Worm (Caenorhabditis elegans) whole organism, L4/young adult: ENCODE data around the gene bath-29.

Experiments used
- W03F9.2 ChIP-seq: fragments of 150-350 bp; optimal IDR thresholded peaks from 2 replicates; lab custom pipeline; 2014; ENCODE audit warnings: missing biosample characterization, missing genetic modification characterization
- dao-5 ChIP-seq: sonication (generic microtip); optimal IDR thresholded peaks from 2 replicates; lab custom pipeline; 2016; ENCODE audit warnings: missing genotype, missing genetic modification characterization, moderate library complexity, missing compliant biosample characterization
- him-1 ChIP-seq: sonication (generic microtip); optimal IDR thresholded peaks from 2 replicates; lab custom pipeline; 2016; ENCODE audit warnings: missing genotype, missing genetic modification reagents, missing genetic modification characterization, missing compliant biosample characterization

Gene bath-29

ce11 chrII:3340818-3341217 is 7.5 kb upstream of the bath-29 start:
- no peak for TF ChIP-seq W03F9.2
- no peak for TF ChIP-seq dao-5 (tag; lab: Kevin White, UChicago)

DNA sequence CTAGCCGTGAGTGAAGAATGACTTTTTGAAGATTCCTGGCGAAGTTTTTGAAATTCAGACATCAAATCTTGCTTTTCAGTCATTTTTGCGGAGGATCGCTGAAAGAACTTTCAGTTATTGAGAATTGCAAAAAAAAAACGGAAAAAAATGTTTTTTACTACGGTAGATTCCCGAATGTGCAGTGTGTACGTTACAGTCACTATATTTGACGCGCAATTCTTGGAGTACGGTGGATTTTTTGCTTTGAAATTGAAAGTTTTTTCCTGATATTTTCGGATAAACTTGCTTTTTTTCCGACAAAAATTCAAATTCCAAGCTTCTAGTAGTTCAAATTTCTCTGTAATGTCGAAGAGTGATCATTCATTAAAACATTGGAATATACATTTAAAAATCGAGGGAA is 6.4 kb upstream of the bath-29 start, which contains the start of gene F14D2.11:
TSS of gene F14D2.11 (minus strand) at position 101 of the 400 bp plus-strand sequence.
- TF ChIP-seq him-1 (tag; lab: Kevin White, UChicago) = no peak
- no peak for TF ChIP-seq W03F9.2
- TF ChIP-seq dao-5 (tag; lab: Kevin White, UChicago) = no peak

DNA sequence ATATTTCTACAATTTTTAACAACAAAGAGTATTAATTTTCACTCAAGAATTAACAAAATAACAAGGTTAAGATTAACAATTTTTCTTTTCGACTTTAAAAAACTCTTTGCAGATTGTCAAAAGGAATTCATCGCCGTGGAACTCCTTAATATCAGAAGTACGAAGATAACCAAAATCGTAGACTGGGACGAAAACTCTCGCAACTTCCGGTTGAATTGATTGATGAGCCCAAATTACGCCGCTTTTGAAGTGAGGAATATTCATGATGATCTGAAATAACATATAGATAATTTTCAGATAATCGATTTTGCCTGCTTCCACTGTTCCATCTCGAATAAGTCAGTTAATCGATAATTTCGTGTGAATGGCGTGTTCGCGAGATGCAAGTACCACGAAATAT is 4.6 kb upstream of the bath-29 start, which contains the start of gene F14D2.15:
TSS of gene F14D2.15 (minus strand) at position 101 of the 400 bp plus-strand sequence.
- TF ChIP-seq dao-5 (tag; lab: Kevin White, UChicago) = no peak

ce11 chrII:3344917-3345316 is 3.4 kb upstream of the bath-29 start, which contains the start of gene bath-28:
bath-28 (minus strand) TSS chrII:3344967.
- TF ChIP-seq W03F9.2 (no peak), dao-5 (tag; lab: Kevin White, UChicago) (no peak), him-1 (tag; lab: Kevin White, UChicago) (no peak)

DNA sequence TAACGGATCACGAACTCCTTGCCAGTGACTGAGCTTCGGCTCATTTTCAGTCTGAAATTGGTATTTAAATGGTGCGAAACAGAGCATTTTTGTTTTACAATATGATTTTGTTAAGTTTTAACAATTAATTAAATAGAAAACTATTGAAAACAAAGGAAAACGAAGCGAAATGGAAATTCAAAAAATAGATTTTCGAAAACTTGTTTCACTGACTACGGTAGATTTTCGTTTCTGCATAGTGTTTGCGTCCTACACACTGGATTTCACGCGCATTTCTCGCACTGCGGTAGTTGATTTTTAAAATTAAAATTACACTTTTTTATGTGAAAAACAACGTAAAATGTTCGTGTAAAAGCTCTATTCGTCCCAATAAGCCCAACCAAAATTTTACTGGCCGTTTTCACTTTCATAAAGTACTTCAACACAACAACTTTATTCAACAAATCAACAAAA is 2.0 kb upstream of the bath-29 start, which contains the start of gene bath-30:
TSS of gene bath-30 (minus strand) at position 51 of the 453 bp plus-strand sequence.
- TF ChIP-seq him-1 (tag; lab: Kevin White, UChicago) (no peak), W03F9.2 (no peak), dao-5 (tag; lab: Kevin White, UChicago) (no peak)

ce11 chrII:3349820-3350291 is 1.5 kb downstream of the bath-29 start, which contains the start of gene F14D2.8:
F14D2.8 (minus strand) TSS chrII:3349870.
- no peak for TF ChIP-seq him-1 (tag; lab: Kevin White, UChicago)
- no peak for TF ChIP-seq W03F9.2
- no peak for TF ChIP-seq dao-5 (tag; lab: Kevin White, UChicago)

DNA sequence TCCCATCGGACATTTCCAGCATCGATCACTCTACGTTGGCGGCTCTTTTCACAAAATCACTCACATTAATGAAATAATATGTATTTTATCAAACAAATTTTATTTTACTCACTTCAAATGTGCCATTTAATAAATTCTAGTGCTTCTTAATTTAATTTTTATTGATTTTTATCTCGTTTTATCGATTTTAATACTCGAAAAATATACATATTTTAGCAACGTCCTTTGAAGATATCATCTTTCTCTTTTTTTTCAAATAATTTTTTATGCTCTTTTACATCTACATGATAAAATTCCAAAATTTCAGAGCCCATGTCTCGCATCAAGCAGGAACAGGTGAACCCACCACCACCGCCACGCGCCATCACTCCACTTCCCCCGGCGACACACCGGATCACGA is 10.5 kb downstream of the bath-29 start, which contains the start of the genes lido-14 and bath-27:
TSS of gene lido-14 (plus strand) at position 301 of the 400 bp plus-strand sequence.
TSS of gene bath-27 (plus strand) at position 306 of the 400 bp plus-strand sequence.
- TF ChIP-seq him-1 (tag; lab: Kevin White, UChicago) (no peak), dao-5 (tag; lab: Kevin White, UChicago) (no peak), W03F9.2 (no peak)

DNA sequence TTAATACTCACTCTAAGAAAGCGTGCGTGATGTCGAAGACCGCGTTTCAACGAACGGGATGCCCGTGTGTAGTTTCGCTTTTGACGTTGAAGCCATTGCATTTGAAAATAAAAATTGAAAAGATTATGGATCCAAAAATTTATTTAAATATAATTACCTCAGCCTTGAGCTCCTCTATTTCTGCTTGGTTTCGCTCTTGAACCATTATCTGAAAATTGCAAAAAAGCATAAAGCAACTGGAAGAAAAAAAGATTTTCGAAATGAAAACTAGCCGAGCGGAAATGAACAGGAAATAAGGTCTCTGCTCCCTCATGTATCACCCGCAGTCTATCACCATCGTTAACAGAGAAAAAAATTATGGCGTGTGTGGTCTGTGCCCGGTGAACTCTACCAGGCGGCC is 18.7 kb downstream of the bath-29 start, which contains the start of gene Y49F6C.6:
TSS of gene Y49F6C.6 (minus strand) at position 101 of the 400 bp plus-strand sequence.
- no peak for TF ChIP-seq dao-5 (tag; lab: Kevin White, UChicago)

DNA sequence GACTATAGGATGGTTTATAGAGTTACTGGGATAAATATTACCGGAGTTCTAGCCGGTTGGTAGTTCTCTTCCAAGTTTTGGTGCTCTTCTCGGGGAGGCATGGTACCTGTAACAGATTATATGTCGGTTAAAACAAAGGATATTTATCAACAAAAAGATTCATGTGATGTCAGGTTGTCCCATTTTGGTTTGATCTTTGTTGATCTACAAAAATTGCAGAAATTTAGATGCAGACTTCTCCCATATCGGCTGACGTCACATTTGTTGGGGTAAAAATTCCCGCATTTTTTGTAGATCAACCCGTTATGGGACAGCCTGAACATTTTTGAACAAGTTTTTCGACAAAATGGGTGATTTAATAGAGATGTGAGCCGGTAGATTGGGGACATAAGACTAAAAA is 19.7 kb downstream of the bath-29 start, which contains the start of gene Y49F6C.7:
TSS of gene Y49F6C.7 (minus strand) at position 101 of the 400 bp plus-strand sequence.
- TF ChIP-seq dao-5 (tag; lab: Kevin White, UChicago) (no peak), W03F9.2 (no peak), him-1 (tag; lab: Kevin White, UChicago) (no peak)

DNA sequence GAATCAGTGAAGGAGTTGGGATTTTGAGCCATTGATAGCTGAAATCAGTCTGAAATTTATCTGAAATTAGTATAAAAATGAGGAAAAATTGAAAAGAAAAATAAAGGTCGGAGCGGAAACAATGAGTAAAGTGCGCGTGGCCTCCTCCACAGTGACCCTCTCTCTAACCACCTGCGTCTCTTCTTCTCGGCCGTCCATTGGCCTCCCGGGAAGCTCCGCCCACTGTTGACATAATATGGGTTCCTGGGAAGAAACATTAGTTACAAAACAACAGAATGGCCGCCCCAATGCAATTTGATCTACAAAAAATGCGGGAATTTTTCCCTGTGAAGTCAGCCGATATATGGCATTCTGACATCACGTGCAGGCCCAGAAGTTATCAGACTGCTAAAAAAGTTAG is 21.7 kb downstream of the bath-29 start, which contains the start of gene Y49F6C.8:
TSS of gene Y49F6C.8 (minus strand) at position 51 of the 400 bp plus-strand sequence.
- TF ChIP-seq W03F9.2 (no peak), dao-5 (tag; lab: Kevin White, UChicago) (no peak), him-1 (tag; lab: Kevin White, UChicago) (no peak)

DNA sequence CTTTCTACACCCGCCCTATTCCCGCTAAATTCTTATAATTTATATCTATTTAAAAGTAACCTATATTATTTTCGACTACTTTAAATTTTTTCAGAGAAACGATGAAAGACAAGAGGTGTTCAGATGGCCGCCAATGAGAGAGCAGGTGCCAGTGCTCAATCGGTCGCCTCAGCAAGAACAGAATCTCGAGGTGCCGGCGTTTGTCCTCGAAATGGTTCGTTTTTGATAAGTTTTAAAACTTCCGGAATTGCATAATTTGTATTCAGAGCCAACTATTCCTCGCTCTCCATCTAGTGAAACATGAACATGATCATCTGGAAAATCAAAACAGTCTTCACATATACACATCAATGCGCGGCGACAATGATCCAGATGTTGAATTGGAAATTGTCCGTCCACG is 22.6 kb downstream of the bath-29 start, which contains the start of gene bath-23:
TSS of gene bath-23 (plus strand) at position 301 of the 400 bp plus-strand sequence.
- no peak for TF ChIP-seq dao-5 (tag; lab: Kevin White, UChicago)
- no peak for TF ChIP-seq W03F9.2
- no peak for TF ChIP-seq him-1 (tag; lab: Kevin White, UChicago)

DNA sequence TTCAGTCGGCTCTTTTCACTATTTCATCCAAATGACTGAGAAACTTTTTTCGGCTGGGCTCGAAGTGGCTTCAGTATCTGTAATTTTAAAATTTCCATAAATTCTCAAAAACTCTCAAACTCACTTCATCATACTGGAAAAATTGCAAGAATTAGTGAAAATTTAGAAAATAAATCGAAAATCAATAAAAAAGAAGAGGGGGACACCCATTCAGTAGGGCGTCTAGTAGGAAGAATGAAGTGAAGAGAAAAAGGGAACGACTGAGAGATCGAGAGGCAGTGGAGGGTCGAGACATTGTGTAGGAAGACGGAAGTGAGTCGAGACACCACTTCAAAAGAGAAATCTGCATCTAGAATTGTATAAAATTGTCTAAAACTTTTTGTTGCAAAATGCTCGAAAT is 25.5 kb downstream of the bath-29 start:
- TF ChIP-seq W03F9.2 (no peak), him-1 (tag; lab: Kevin White, UChicago) (no peak), dao-5 (tag; lab: Kevin White, UChicago) (no peak)

DNA sequence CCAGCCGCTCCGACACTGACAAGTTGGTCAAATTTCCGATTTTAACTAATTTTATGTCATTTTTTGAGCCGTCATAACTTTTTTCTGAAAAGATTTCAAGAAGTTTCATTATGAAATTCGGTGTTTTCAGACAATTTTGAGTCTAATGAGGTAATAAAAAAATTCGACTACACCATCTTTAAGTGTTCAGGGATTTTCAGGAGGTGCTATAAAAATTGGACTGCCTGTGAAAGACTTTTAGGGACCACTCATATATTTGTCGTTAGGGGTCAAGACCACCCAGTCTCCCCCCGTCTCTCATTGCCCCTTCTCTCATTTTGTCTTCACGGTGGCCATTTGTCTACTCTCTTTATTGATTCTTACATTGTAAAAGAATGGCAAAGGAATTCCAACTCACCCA is 26.4 kb downstream of the bath-29 start, which contains the start of gene bath-10:
TSS of gene bath-10 (plus strand) at position 301 of the 400 bp plus-strand sequence.
- TF ChIP-seq him-1 (tag; lab: Kevin White, UChicago) = no peak
- no peak for TF ChIP-seq W03F9.2
- no peak for TF ChIP-seq dao-5 (tag; lab: Kevin White, UChicago)

- TF ChIP-seq him-1 (tag; lab: Kevin White, UChicago) = no peak
- TF ChIP-seq W03F9.2 = no peak
- no peak for TF ChIP-seq dao-5 (tag; lab: Kevin White, UChicago)
Measured at ce11 chrII:3375302-3375701, 26.9 kb downstream of the bath-29 start.
